Worm (Caenorhabditis elegans) whole organism, midembryonic: ENCODE results near the gene jamp-1.
"Not testable (repeated sequence)": the region's sequence is repeated elsewhere in the genome, so short reads cannot be mapped to it uniquely, and the experiment has no call there.

Source experiments
- T22C8.4 ChIP-seq: fragments of 200-800 bp; sonication (Bioruptor generic); IDR thresholded peaks from 2 replicates; pipeline ENCODE4 v1.3.6; 2022; ENCODE audit warnings: missing genetic modification characterization, missing compliant biosample characterization
- cog-1 ChIP-seq: sonication (generic microtip); optimal IDR thresholded peaks from 2 replicates; lab custom pipeline; 2016; ENCODE audit warnings: missing genetic modification characterization, missing compliant biosample characterization
- flt-1 ChIP-seq: fragments of 200-800 bp; sonication (Bioruptor generic); IDR thresholded peaks from 2 replicates; pipeline ENCODE4 v1.3.6; 2022; ENCODE audit warnings: missing genetic modification characterization, missing compliant biosample characterization
- klf-2 ChIP-seq: fragments of 200-800 bp; sonication (Bioruptor generic); conservative IDR thresholded peaks from 2 replicates; pipeline ENCODE4 v1.3.6; 2022; ENCODE audit warnings: missing genetic modification reagents, missing genetic modification characterization, missing compliant biosample characterization
- med-1 ChIP-seq: sonication (generic microtip); optimal IDR thresholded peaks from 2 replicates; lab custom pipeline; 2017; ENCODE audit warnings: missing genetic modification characterization, mild to moderate bottlenecking, missing compliant biosample characterization, antibody characterized with exemption, missing genetic modification reagents; ENCODE audit not compliant: insufficient read depth
- ref-1 ChIP-seq: fragments of 200-800 bp; sonication (Bioruptor generic); conservative IDR thresholded peaks from 2 replicates; pipeline ENCODE4 v1.3.6; 2022; ENCODE audit warnings: missing genetic modification reagents, missing genetic modification characterization, missing compliant biosample characterization
- tab-1 ChIP-seq: fragments of 200-800 bp; sonication (Bioruptor generic); IDR thresholded peaks from 2 replicates; pipeline ENCODE4 v1.3.6; 2022; ENCODE audit warnings: missing genetic modification characterization, missing compliant biosample characterization
- ztf-23 ChIP-seq: fragments of 200-800 bp; sonication (Bioruptor generic); IDR thresholded peaks from 2 replicates; pipeline ENCODE4 v1.3.6; 2022; ENCODE audit warnings: missing genetic modification reagents, missing genetic modification characterization, missing compliant biosample characterization
- ztf-29 ChIP-seq: fragments of 200-800 bp; sonication (Bioruptor generic); IDR thresholded peaks from 2 replicates; pipeline ENCODE4 v1.3.6; 2022; ENCODE audit warnings: missing genetic modification reagents, missing genetic modification characterization, missing compliant biosample characterization

Gene jamp-1

DNA sequence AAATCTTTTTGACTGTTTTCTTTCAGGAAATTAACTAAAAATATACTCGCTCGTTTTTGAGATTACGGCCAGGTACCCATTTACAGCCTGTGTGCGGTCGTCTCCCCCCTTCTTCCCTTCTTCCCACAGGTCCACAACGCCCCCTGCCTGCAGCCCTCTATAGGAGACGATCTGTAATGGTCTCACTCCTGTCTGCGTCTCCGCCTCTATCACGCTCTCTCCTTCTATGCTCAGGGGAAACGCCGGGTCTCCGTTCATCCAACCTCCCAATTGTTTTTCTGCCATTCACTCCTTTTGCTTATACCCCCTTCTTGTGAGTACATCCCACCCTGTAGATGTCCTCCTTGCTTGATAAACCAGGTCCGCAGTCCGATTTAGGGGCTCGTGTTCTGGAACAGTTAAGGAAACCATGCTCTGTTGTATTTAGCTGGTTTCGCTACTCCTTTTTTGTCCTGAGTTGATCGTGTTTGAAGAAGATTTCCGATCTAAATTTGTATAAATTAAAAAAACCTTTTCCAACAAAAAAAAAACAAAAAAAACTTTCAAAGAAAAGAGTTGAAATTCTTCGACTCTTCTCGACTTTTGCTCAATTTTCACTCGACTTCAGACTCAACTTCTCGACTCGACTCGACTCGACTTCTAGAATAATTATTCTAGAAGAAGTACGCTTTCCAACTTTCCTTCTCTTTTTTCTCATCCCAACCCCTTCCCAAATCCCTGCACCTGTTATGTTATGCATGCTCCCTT lies 12.5 kb downstream of the jamp-1 start, which contains the start of gene F29G9.1:
TSS of gene F29G9.1 (plus strand) at position 697 of the 747 bp plus-strand sequence.
- not testable (repeated sequence) for TF ChIP-seq T22C8.4; med-1 (GFP tag; lab: Kevin White, UChicago); klf-2 (GFP tag; lab: Robert Waterston, UW)

DNA sequence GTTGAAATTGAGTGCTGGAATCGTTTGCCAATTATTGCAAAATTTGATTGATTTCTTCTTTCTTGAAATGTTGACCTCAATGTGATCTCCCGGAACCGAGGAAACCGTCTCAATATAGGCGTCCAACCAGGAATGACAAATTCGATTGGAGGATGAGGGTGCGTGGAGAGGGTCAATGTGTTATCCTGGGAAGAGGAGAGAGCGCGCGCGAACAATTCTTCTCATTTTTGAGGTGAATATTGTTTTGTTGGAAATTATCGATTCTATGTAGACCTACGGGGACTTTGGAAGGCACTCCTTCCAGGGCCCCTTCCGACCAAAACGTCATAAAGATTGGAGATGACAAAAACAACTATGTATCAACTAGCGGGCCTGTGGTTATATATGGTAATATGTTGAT lies 14.5 kb downstream of the jamp-1 start:
- TF ChIP-seq klf-2 (GFP tag; lab: Robert Waterston, UW) (no peak), ref-1 (GFP tag; lab: Robert Waterston, UW) (no peak), tab-1 (GFP tag; lab: Robert Waterston, UW) (no peak), cog-1 (tag; lab: Kevin White, UChicago) (no peak), ztf-29 (GFP tag; lab: Robert Waterston, UW) (no peak), ztf-23 (GFP tag; lab: Robert Waterston, UW) (no peak), flt-1 (GFP tag; lab: Robert Waterston, UW) (no peak), med-1 (GFP tag; lab: Kevin White, UChicago) (no peak), T22C8.4 (no peak)

DNA sequence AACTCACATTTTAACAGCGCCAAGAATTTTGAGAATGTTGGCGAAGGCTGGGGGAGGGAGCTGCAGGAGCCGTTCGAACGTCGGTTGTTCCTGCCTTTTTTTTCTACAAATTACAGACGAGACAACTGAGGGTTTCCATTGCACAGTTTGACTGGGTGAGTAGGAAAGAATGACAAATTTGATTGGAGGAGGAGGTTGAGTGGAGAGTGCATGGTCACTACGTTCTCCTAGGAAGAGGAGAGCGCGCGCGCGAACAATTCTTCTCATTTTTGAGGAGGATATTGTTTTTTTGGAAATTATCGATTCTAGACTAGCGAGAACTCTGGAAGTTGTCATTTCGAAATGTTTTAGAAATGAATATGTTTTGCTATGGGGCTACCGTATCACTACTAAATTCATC lies 16.3 kb downstream of the jamp-1 start, which contains the start of gene dhs-17:
TSS of gene dhs-17 (minus strand) at position 101 of the 400 bp plus-strand sequence.
- TF ChIP-seq T22C8.4: no peak
- no peak for TF ChIP-seq klf-2 (GFP tag; lab: Robert Waterston, UW)
- no peak for TF ChIP-seq ztf-29 (GFP tag; lab: Robert Waterston, UW)
- TF ChIP-seq ztf-23 (GFP tag; lab: Robert Waterston, UW): no peak
- TF ChIP-seq tab-1 (GFP tag; lab: Robert Waterston, UW): no peak
- TF ChIP-seq flt-1 (GFP tag; lab: Robert Waterston, UW): no peak
- no peak for TF ChIP-seq ref-1 (GFP tag; lab: Robert Waterston, UW)

DNA sequence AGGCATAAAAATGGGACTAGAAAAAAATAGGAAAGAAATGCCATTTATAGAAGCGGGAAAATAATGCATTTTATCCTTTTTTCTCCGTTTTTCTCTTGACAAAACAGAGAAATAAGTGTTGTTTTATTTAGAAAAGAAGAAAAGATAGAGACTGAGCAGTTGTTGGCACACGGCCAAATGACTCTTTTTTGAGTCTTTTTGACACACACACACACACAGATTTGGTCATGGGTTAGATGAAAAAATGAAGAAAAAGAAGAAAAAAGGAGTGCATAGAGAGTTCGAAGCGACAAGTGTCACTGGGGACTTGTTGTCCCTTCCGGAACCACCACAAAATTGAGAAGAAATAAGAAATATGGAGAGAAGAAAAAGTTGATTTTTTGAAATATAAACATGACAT lies 17.5 kb downstream of the jamp-1 start:
- TF ChIP-seq ref-1 (GFP tag; lab: Robert Waterston, UW): no peak
- TF ChIP-seq klf-2 (GFP tag; lab: Robert Waterston, UW): no peak
- no peak for TF ChIP-seq cog-1 (tag; lab: Kevin White, UChicago)
- no peak for TF ChIP-seq ztf-29 (GFP tag; lab: Robert Waterston, UW)
- TF ChIP-seq flt-1 (GFP tag; lab: Robert Waterston, UW): no peak
- no peak for TF ChIP-seq T22C8.4
- TF ChIP-seq tab-1 (GFP tag; lab: Robert Waterston, UW): no peak
- TF ChIP-seq ztf-23 (GFP tag; lab: Robert Waterston, UW): no peak
- TF ChIP-seq med-1 (GFP tag; lab: Kevin White, UChicago): no peak

DNA sequence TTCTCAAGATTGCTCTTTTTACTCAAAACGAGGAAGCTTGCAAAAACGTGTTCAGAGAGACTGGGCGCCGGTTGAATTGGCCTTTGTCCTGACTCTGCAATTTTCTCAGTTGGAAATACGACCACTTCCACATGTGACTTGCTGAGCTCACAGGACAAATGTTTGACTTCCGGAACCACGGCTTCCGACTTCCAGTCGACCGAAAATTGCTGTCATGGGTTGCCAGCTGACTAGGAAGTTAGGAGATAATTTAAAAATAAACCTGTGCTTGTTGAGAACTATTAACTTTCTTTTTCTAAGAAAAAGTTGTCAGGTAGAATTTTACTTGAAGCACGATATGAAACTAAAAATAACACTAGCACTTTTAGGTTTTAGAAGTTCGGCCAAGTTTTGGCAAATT lies 19.5 kb downstream of the jamp-1 start:
- TF ChIP-seq flt-1 (GFP tag; lab: Robert Waterston, UW) (no peak), klf-2 (GFP tag; lab: Robert Waterston, UW) (no peak), ztf-29 (GFP tag; lab: Robert Waterston, UW) (no peak)

DNA sequence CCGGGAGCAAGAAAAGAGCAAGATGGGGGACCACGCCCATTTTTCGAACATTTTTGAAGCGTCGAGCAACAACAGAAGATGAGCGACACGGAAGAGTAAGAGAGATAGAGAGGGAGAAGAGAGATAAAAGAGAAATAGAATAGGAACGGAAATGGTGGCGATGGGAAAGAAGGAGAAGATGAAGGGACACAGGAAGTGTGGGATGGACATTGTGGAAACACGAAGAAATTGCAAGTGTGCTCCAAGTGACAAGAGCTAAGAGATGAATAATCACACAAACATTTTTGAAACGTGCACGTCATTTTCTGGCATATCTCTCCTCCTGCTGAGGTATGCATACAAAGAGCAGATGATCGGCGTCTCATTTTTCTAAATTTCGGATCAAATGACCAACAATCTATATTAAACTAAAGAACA lies 20.5 kb downstream of the jamp-1 start:
- TF ChIP-seq tab-1 (GFP tag; lab: Robert Waterston, UW): no peak
- no peak for TF ChIP-seq ztf-23 (GFP tag; lab: Robert Waterston, UW)
- TF ChIP-seq cog-1 (tag; lab: Kevin White, UChicago): peak; percentile 31
- TF ChIP-seq ref-1 (GFP tag; lab: Robert Waterston, UW): no peak
- no peak for TF ChIP-seq klf-2 (GFP tag; lab: Robert Waterston, UW)
- TF ChIP-seq flt-1 (GFP tag; lab: Robert Waterston, UW): 0 out of 2 replicates have a peak, but pooled peaks have one; percentile 29
- no peak for TF ChIP-seq med-1 (GFP tag; lab: Kevin White, UChicago)
- TF ChIP-seq ztf-29 (GFP tag; lab: Robert Waterston, UW): no peak
- TF ChIP-seq T22C8.4: no peak

DNA sequence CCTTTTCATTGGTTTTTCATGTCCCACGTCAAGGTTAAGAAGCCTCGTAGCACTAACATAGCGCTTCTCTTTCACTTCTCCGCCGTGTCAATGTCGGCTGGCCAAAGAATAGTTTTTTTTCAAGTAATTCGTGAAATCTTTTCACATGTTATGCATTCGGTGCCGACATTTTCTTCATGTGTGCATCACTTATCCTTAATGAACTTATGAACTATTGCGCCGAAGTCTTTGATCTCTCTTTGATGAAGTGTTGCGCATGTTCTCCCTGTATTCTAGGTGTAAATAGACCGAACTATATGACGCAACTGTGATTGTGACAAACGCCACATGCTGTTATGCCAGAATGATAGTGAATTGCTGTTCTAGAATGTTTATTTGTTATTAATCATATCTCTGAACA lies 29.0 kb downstream of the jamp-1 start:
- TF ChIP-seq ztf-29 (GFP tag; lab: Robert Waterston, UW) (no peak), flt-1 (GFP tag; lab: Robert Waterston, UW) (no peak)

DNA sequence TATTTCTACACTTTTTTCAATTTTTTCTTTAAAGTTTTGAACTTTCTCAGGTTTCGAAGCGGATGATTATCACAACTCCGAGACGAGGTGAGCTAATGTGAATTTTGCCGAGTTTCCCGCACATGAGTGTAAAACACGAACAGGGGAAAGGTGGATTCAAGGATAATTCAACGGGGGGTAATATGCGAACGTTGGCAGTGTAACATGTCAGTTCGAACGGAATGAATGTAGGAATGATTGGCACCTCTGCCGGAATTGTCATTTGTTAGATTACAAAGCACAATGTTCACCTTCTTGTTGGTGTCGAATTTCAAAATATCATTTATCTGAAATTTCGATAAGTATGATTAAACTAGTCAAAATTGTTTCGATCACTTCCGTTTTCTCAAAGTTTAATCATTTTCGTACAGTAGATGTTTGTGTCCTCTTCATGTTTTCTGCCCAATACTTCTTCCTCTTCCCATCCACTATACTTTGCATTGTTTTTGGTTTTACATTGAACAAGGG lies 32.1 kb downstream of the jamp-1 start, which contains the start of gene picc-1:
TSS of gene picc-1 (plus strand) at position 51 of the 507 bp plus-strand sequence.
- no peak for TF ChIP-seq tab-1 (GFP tag; lab: Robert Waterston, UW)
- no peak for TF ChIP-seq T22C8.4
- TF ChIP-seq cog-1 (tag; lab: Kevin White, UChicago): no peak
- TF ChIP-seq klf-2 (GFP tag; lab: Robert Waterston, UW): no peak
- no peak for TF ChIP-seq flt-1 (GFP tag; lab: Robert Waterston, UW)
- no peak for TF ChIP-seq med-1 (GFP tag; lab: Kevin White, UChicago)
- no peak for TF ChIP-seq ref-1 (GFP tag; lab: Robert Waterston, UW)
- TF ChIP-seq ztf-23 (GFP tag; lab: Robert Waterston, UW): no peak
- no peak for TF ChIP-seq ztf-29 (GFP tag; lab: Robert Waterston, UW)

DNA sequence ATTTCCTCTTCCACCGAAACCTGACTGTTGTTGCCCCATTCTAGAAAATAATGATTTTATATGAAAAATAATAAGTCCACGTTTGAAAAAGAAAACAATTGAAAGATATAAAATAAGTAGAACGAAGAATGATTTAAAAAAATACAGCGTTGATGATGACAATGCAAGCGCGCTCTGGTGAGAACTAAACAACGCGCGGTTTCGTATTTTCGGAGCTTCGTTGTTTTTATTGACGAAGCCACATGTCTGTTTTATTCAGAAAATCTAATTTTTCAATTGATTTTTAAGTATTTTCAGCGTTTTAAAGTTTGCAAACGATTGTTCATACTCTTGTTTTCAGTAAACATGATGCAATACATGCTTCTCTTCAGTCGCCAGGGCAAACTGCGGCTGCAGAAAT lies 33.4 kb downstream of the jamp-1 start, which contains the start of the genes rpt-2 and aps-1:
TSS of gene rpt-2 (minus strand) at position 40 of the 400 bp plus-strand sequence.
TSS of gene aps-1 (plus strand) at position 341 of the 400 bp plus-strand sequence.
- TF ChIP-seq flt-1 (GFP tag; lab: Robert Waterston, UW): no peak
- TF ChIP-seq tab-1 (GFP tag; lab: Robert Waterston, UW): no peak
- peak; percentile 61 for TF ChIP-seq cog-1 (tag; lab: Kevin White, UChicago)
- TF ChIP-seq ztf-29 (GFP tag; lab: Robert Waterston, UW): no peak
